Fruit fly (Drosophila melanogaster) S2 (cell line): ENCODE measurements around the gene CG33268.

Experiments used
- CG8478 ChIP-seq: fragments of >200 bp; optimal IDR thresholded peaks from 2 replicates; lab custom pipeline; 2018
- CTCF ChIP-seq, 2 experiments: fragments of >200 bp; optimal IDR thresholded peaks; 2 replicates each; lab custom pipeline; 2018

dm6 chr3L:11554338-11554737, 36.7 kb downstream of the CG33268 start:
- no peak for TF ChIP-seq CG8478
- no peak for TF ChIP-seq CTCF (optimal IDR thresholded peaks at IDR 0.05; lab: Kevin White, UChicago)
